Fruit fly (Drosophila melanogaster) whole organism, wandering third instar larva: ENCODE results near the gene CG1387.
A peak's percentile ranks its signal among the peaks of the same experiment; 100 is the strongest.

ENCODE experiments used
- Abd-B ChIP-seq: fragments of >200 bp; optimal IDR thresholded peaks from 2 replicates; lab custom pipeline; 2017; ENCODE audit warnings: missing biosample characterization, missing genetic modification characterization
- CG32264 ChIP-seq: fragments of 200-800 bp; sonication (Bioruptor generic); optimal IDR thresholded peaks from 2 replicates; lab custom pipeline; 2016; ENCODE audit warnings: missing biosample characterization, missing genetic modification characterization
- CG9705 ChIP-seq: fragments of 200-800 bp; sonication (Bioruptor generic); optimal IDR thresholded peaks from 2 replicates; lab custom pipeline; 2018; ENCODE audit warnings: missing biosample characterization, mild to moderate bottlenecking, missing genetic modification characterization
- CrebA ChIP-seq: fragments of 200-800 bp; sonication (Bioruptor generic); optimal IDR thresholded peaks from 2 replicates; lab custom pipeline; 2016; ENCODE audit warnings: missing biosample characterization, mild to moderate bottlenecking, missing genetic modification characterization, borderline replicate concordance
- Dfd ChIP-seq: fragments of >200 bp; optimal IDR thresholded peaks from 2 replicates; lab custom pipeline; 2017; ENCODE audit warnings: missing biosample characterization, missing genetic modification characterization
- Dif ChIP-seq: fragments of 200-275, 200-300 bp; sonication (Bioruptor generic); optimal IDR thresholded peaks from 2 replicates; lab custom pipeline; 2018; ENCODE audit warnings: missing biosample characterization, missing genetic modification characterization; ENCODE audit not compliant: partially characterized antibody
- GATAd ChIP-seq: sonication (Bioruptor generic); optimal IDR thresholded peaks from 2 replicates; lab custom pipeline; 2016; ENCODE audit warnings: missing biosample characterization, missing genetic modification characterization
- HLH106 ChIP-seq: fragments of 200-800 bp; optimal IDR thresholded peaks from 3 replicates; lab custom pipeline; 2019; ENCODE audit warnings: missing biosample characterization, mild to moderate bottlenecking, missing genetic modification characterization, moderate library complexity
- Hnf4 ChIP-seq: fragments of 200-800 bp; sonication (Bioruptor generic); optimal IDR thresholded peaks from 2 replicates; lab custom pipeline; 2016; ENCODE audit warnings: missing biosample characterization, mild to moderate bottlenecking, missing genetic modification characterization
- Hr78 ChIP-seq: fragments of >200 bp; optimal IDR thresholded peaks from 2 replicates; lab custom pipeline; 2017; ENCODE audit warnings: missing biosample characterization, missing genetic modification characterization
- Hr83 ChIP-seq: fragments of 200-300 bp; sonication (Bioruptor generic); optimal IDR thresholded peaks from 2 replicates; lab custom pipeline; 2016; ENCODE audit warnings: missing biosample characterization, mild to moderate bottlenecking, missing genetic modification characterization, moderate library complexity; ENCODE audit not compliant: poor library complexity, severe bottlenecking
- Jra ChIP-seq: sonication (Bioruptor generic); optimal IDR thresholded peaks from 2 replicates; lab custom pipeline; 2016; ENCODE audit warnings: missing biosample characterization, missing genetic modification characterization
- Myc ChIP-seq: fragments of >200 bp; optimal IDR thresholded peaks from 2 replicates; lab custom pipeline; 2017
- N ChIP-seq: fragments of >200 bp; optimal IDR thresholded peaks from 2 replicates; lab custom pipeline; 2018; ENCODE audit warnings: missing biosample characterization, missing external identifiers, missing genetic modification characterization
- OdsH ChIP-seq: fragments of 200-800 bp; sonication (Bioruptor generic); optimal IDR thresholded peaks from 2 replicates; lab custom pipeline; 2016; ENCODE audit warnings: missing biosample characterization, mild to moderate bottlenecking, missing genetic modification characterization
- Rel ChIP-seq, 2 experiments: fragments of 200-800 bp; sonication (Bioruptor generic) in 1 of 2; optimal IDR thresholded peaks; 2 replicates in 1 of 2; 3 replicates in 1 of 2; lab custom pipeline; 2016 to 2019; ENCODE audit warnings: mild to moderate bottlenecking in 2 of 2, missing biosample characterization in 2 of 2, missing genetic modification characterization in 2 of 2, moderate library complexity in 1 of 2
- Sp1 ChIP-seq: fragments of 200-800 bp; sonication (Bioruptor generic); optimal IDR thresholded peaks from 3 replicates; lab custom pipeline; 2019; ENCODE audit warnings: missing biosample characterization, mild to moderate bottlenecking, missing genetic modification characterization, moderate library complexity
- Vsx2 ChIP-seq: fragments of 200-300, 225-300 bp; sonication (Bioruptor generic); optimal IDR thresholded peaks from 2 replicates; lab custom pipeline; 2018; ENCODE audit warnings: missing biosample characterization, missing genetic modification characterization; ENCODE audit not compliant: partially characterized antibody
- br ChIP-seq: fragments of 200-800 bp; sonication (Bioruptor generic); optimal IDR thresholded peaks from 2 replicates; lab custom pipeline; 2016; ENCODE audit warnings: missing biosample characterization, missing genetic modification characterization
- brk ChIP-seq: fragments of 200-800 bp; sonication (Bioruptor generic); optimal IDR thresholded peaks from 2 replicates; lab custom pipeline; 2016; ENCODE audit warnings: missing biosample characterization, mild to moderate bottlenecking, missing genetic modification characterization
- dl ChIP-seq, 2 experiments: fragments of 175-275, 200-275 bp in 1 of 2; fragments of 200-275 bp in 1 of 2; sonication (Bioruptor generic); optimal IDR thresholded peaks; lab custom pipeline; 2018; ENCODE audit warnings: mild to moderate bottlenecking in 2 of 2, missing biosample characterization in 2 of 2, missing genetic modification characterization in 2 of 2, moderate library complexity in 2 of 2; ENCODE audit not compliant: partially characterized antibody in 2 of 2, insufficient read depth in 1 of 2
- dsf ChIP-seq: sonication (Bioruptor generic); optimal IDR thresholded peaks from 2 replicates; lab custom pipeline; 2016; ENCODE audit warnings: missing biosample characterization, missing genetic modification characterization, borderline replicate concordance
- ey ChIP-seq: fragments of 200-800 bp; sonication (Bioruptor generic); optimal IDR thresholded peaks from 2 replicates; lab custom pipeline; 2016; ENCODE audit warnings: missing biosample characterization, missing genetic modification characterization
- foxo ChIP-seq, 2 experiments: fragments of 200-800 bp; sonication (Bioruptor generic); optimal IDR thresholded peaks; 2 replicates in 1 of 2; 3 replicates in 1 of 2; lab custom pipeline; 2016 to 2017; ENCODE audit warnings: missing biosample characterization in 2 of 2, missing genetic modification characterization in 2 of 2
- fru ChIP-seq: fragments of 200-800 bp; sonication (Bioruptor generic); optimal IDR thresholded peaks from 3 replicates; lab custom pipeline; 2016; ENCODE audit warnings: missing biosample characterization, mild to moderate bottlenecking, missing genetic modification characterization
- h ChIP-seq: fragments of 200-800 bp; sonication (Bioruptor generic); optimal IDR thresholded peaks from 3 replicates; lab custom pipeline; 2016; ENCODE audit warnings: missing biosample characterization, mild to moderate bottlenecking, missing genetic modification characterization
- jim ChIP-seq: fragments of 175-275, 200-325 bp; sonication (Bioruptor generic); optimal IDR thresholded peaks from 2 replicates; lab custom pipeline; 2016; ENCODE audit warnings: missing biosample characterization, mild to moderate bottlenecking, missing genetic modification characterization
- lola ChIP-seq: fragments of >200 bp; optimal IDR thresholded peaks from 2 replicates; lab custom pipeline; 2017; ENCODE audit warnings: missing biosample characterization, missing genetic modification characterization
- psq ChIP-seq: fragments of 200-800 bp; sonication (Bioruptor generic); optimal IDR thresholded peaks from 3 replicates; lab custom pipeline; 2017; ENCODE audit warnings: missing biosample characterization, mild to moderate bottlenecking, missing genetic modification characterization, moderate library complexity
- rgr ChIP-seq: fragments of 200-800 bp; sonication (Bioruptor generic); optimal IDR thresholded peaks from 3 replicates; lab custom pipeline; 2016; ENCODE audit warnings: missing biosample characterization, mild to moderate bottlenecking, missing genetic modification characterization
- sage ChIP-seq: fragments of 200-800 bp; sonication (Bioruptor generic); optimal IDR thresholded peaks from 2 replicates; lab custom pipeline; 2016; ENCODE audit warnings: missing biosample characterization, mild to moderate bottlenecking, missing genetic modification characterization
- sv ChIP-seq: fragments of 200-800 bp; sonication (Bioruptor generic); optimal IDR thresholded peaks from 3 replicates; lab custom pipeline; 2016; ENCODE audit warnings: missing biosample characterization, missing genetic modification characterization
- tai ChIP-seq: sonication (Bioruptor generic); optimal IDR thresholded peaks from 2 replicates; lab custom pipeline; 2016; ENCODE audit warnings: missing biosample characterization, missing genetic modification characterization
- usp ChIP-seq: fragments of >200 bp; optimal IDR thresholded peaks from 2 replicates; lab custom pipeline; 2017; ENCODE audit warnings: missing biosample characterization, missing genetic modification characterization
- woc ChIP-seq: sonication (Bioruptor generic); optimal IDR thresholded peaks from 2 replicates; lab custom pipeline; 2016; ENCODE audit warnings: missing biosample characterization, mild to moderate bottlenecking, missing genetic modification characterization

The CG1387 gene

DNA sequence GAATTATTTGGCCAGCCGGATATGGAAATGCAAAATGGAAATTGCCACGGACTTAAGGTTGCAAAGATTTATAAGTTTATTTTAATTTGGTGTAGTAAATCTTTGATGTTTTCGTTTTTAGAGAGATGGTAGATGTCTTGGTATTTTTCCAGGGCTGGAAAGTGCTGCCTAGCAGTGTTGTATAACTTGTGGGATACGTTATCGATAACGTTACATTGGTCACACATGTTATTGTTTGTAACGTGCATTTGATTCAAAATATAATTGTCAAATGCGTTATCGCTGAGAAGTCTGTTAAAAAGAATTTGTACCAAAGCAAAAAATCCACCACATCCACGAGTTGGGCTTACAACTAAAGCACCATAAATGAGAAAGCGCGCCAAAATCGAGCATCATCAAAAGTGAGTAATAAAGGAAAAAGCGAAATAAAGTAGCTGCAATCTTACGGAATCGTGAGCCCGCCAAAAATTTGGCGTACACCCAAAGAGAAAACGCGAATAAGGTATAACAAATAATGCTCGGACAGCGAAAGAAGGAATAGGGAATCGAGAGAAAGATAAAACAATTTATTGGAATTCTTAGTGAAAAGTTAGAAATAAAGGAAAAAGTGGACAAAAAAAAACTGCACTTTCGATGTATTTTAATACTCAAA is 21.7 kb downstream of the CG1387 start, which contains the start of gene PIG-T:
PIG-T (minus strand) TSS at position 140 of the 652 bp plus-strand sequence.
- no peak for TF ChIP-seq Hr83
- peak; percentile 20 for TF ChIP-seq rgr (GFP tag; lab: Kevin White, UChicago)

DNA sequence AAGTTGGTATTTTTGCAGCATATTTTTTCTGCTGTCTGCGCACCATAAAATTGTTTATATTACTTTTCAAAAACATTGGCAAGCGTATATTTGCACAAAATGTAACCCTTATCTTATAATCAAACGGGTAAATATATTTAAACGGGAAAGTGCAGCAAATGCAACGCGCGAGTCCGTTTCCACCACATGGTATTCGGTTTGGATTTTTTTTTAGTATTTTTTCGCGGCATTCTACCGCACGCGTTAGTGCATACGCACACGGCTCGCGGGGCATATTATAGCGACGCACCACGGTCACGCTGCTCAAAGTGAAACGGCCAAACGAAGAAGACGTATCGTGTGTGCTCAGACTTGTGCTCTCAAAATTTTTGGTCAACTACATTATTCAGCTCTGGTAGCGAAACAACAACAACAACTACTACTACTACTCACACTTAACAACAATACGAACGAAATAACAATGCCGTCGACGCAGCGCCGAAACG is 23.4 kb downstream of the CG1387 start, which contains the start of gene Trf2:
Trf2 (plus strand) TSS at position 302 of the 485 bp plus-strand sequence.
- TF ChIP-seq Myc (lab: Kevin White, UChicago) (peak; percentile 49), Sp1 (peak; percentile 3), OdsH (no peak), rgr (GFP tag; lab: Kevin White, UChicago) (peak; percentile 42), sage (GFP tag; lab: Kevin White, UChicago) (no peak), dl (GFP tag; optimal IDR thresholded peaks at IDR 0.05; lab: Kevin White, UChicago; ENCODE audit: insufficient read depth in 1 of 2, partially characterized antibody in 2 of 2) (no peak), N (no peak), Hr83 (no peak), h (GFP tag; lab: Kevin White, UChicago) (peak; percentile 5), HLH106 (tag; lab: Kevin White, UChicago) (no peak), Rel (GFP tag; optimal IDR thresholded peaks at IDR 0.05; lab: Kevin White, UChicago) (no peak), Rel (tag; optimal IDR thresholded peaks at IDR 0.05; lab: Kevin White, UChicago) (peak; percentile 15), Hr78 (no peak), Dif (peak; percentile 22), foxo (GFP tag; optimal IDR thresholded peaks at IDR 0.05; lab: Kevin White, UChicago) (peak in 1 of 2 experiments; percentile 8), Hnf4 (GFP tag; lab: Kevin White, UChicago) (peak; percentile 47), usp (GFP tag; lab: Kevin White, UChicago) (no peak)

dm6 chrX:8409793-8410192 is 24.2 kb downstream of the CG1387 start:
- TF ChIP-seq woc (GFP tag; lab: Kevin White, UChicago) (peak; percentile 50), lola (GFP tag; lab: Kevin White, UChicago) (no peak), HLH106 (tag; lab: Kevin White, UChicago) (peak; percentile 21), brk (GFP tag; lab: Kevin White, UChicago) (peak; percentile 85), Rel (GFP tag; optimal IDR thresholded peaks at IDR 0.05; lab: Kevin White, UChicago) (peak; percentile 85), Rel (tag; optimal IDR thresholded peaks at IDR 0.05; lab: Kevin White, UChicago) (peak; percentile 81), sage (GFP tag; lab: Kevin White, UChicago) (peak; percentile 85), rgr (GFP tag; lab: Kevin White, UChicago) (peak; percentile 34), CrebA (no peak), Myc (lab: Kevin White, UChicago) (no peak), Dif (peak; percentile 23), ey (GFP tag; lab: Kevin White, UChicago) (no peak), foxo (GFP tag; optimal IDR thresholded peaks at IDR 0.05; lab: Kevin White, UChicago) (peak in 1 of 2 experiments; percentile 75), CG32264 (peak; percentile 76), CG9705 (GFP tag; lab: Kevin White, UChicago) (peak; percentile 24), dl (GFP tag; optimal IDR thresholded peaks at IDR 0.05; lab: Kevin White, UChicago; ENCODE audit: insufficient read depth in 1 of 2, partially characterized antibody in 2 of 2) (peak; percentile 69 to 75), Hr83 (peak; percentile 90), jim (GFP tag; lab: Kevin White, UChicago) (no peak), Sp1 (peak; percentile 83), Hr78 (no peak), h (GFP tag; lab: Kevin White, UChicago) (peak; percentile 23), br (GFP tag; lab: Kevin White, UChicago) (peak; percentile 23), N (peak; percentile 7), Hnf4 (GFP tag; lab: Kevin White, UChicago) (peak; percentile 13), fru (GFP tag; lab: Kevin White, UChicago) (peak; percentile 21)

- no peak for TF ChIP-seq sv (GFP tag; lab: Kevin White, UChicago)
- peak; percentile 16 for TF ChIP-seq Myc (lab: Kevin White, UChicago)
- TF ChIP-seq Vsx2 (GFP tag; lab: Kevin White, UChicago), result no peak
- TF ChIP-seq Dfd (GFP tag; lab: Kevin White, UChicago), result no peak
- TF ChIP-seq GATAd (GFP tag; lab: Kevin White, UChicago), result no peak
- TF ChIP-seq dsf (GFP tag; lab: Kevin White, UChicago), result no peak
- TF ChIP-seq woc (GFP tag; lab: Kevin White, UChicago), result no peak
- TF ChIP-seq ey (GFP tag; lab: Kevin White, UChicago), result no peak
- TF ChIP-seq Dif, result peak; percentile 90
- TF ChIP-seq Jra, result no peak
- TF ChIP-seq dl (GFP tag; optimal IDR thresholded peaks at IDR 0.05; lab: Kevin White, UChicago; ENCODE audit: insufficient read depth in 1 of 2, partially characterized antibody in 2 of 2), result peak; percentile 38 to 79
- TF ChIP-seq brk (GFP tag; lab: Kevin White, UChicago), result no peak
- TF ChIP-seq lola (GFP tag; lab: Kevin White, UChicago), result no peak
- peak; percentile 46 for TF ChIP-seq h (GFP tag; lab: Kevin White, UChicago)
- TF ChIP-seq Abd-B (GFP tag; lab: Kevin White, UChicago), result no peak
- TF ChIP-seq usp (GFP tag; lab: Kevin White, UChicago), result no peak
- no peak for TF ChIP-seq jim (GFP tag; lab: Kevin White, UChicago)
- TF ChIP-seq HLH106 (tag; lab: Kevin White, UChicago), result no peak
- TF ChIP-seq rgr (GFP tag; lab: Kevin White, UChicago), result no peak
- peak; percentile 30 for TF ChIP-seq sage (GFP tag; lab: Kevin White, UChicago)
- peak; percentile 11 for TF ChIP-seq br (GFP tag; lab: Kevin White, UChicago)
- no peak for TF ChIP-seq psq
- no peak for TF ChIP-seq Hr78
- no peak for TF ChIP-seq tai
- no peak for TF ChIP-seq fru (GFP tag; lab: Kevin White, UChicago)
- TF ChIP-seq N, result no peak
Measured at dm6 chrX:8410349-8411240, 25.0 kb downstream of the CG1387 start.
